Fruit fly (Drosophila melanogaster) whole organism, prepupa: ENCODE data around the gene tup.
A peak's percentile ranks its signal among the peaks of the same experiment; 100 is the strongest.

ENCODE experiments used
- CG10631 ChIP-seq: fragments of 200-800 bp; sonication (Bioruptor generic); optimal IDR thresholded peaks from 2 replicates; lab custom pipeline; 2016; ENCODE audit warnings: missing biosample characterization, missing genetic modification characterization
- CG10669 ChIP-seq: fragments of 200-800 bp; sonication (Bioruptor generic); optimal IDR thresholded peaks from 3 replicates; lab custom pipeline; 2018; ENCODE audit warnings: missing biosample characterization, mild to moderate bottlenecking, missing genetic modification characterization, moderate library complexity
- CG11294 ChIP-seq: fragments of 200-800 bp; sonication (Bioruptor generic); IDR thresholded peaks from 2 replicates; pipeline ENCODE4 v1.3.6; 2022; ENCODE audit warnings: missing biosample characterization, missing genetic modification characterization
- CG11762 ChIP-seq: fragments of 200-800 bp; sonication (Bioruptor generic); optimal IDR thresholded peaks from 3 replicates; lab custom pipeline; 2016; ENCODE audit warnings: missing biosample characterization, missing genetic modification characterization; ENCODE audit not compliant: insufficient read depth
- CG11902 ChIP-seq: fragments of 200-800 bp; sonication (Bioruptor generic); optimal IDR thresholded peaks from 3 replicates; lab custom pipeline; 2016; ENCODE audit warnings: missing biosample characterization, missing genetic modification characterization
- CG15336 ChIP-seq: fragments of 200-800 bp; sonication (Bioruptor generic); IDR thresholded peaks from 2 replicates; pipeline ENCODE4 v1.3.6; 2022; ENCODE audit warnings: missing biosample characterization, missing genetic modification characterization
- CG1621 ChIP-seq: fragments of 200-800 bp; sonication (Bioruptor generic); optimal IDR thresholded peaks from 3 replicates; lab custom pipeline; 2018; ENCODE audit warnings: missing biosample characterization, mild to moderate bottlenecking, missing genetic modification characterization
- CG3032 ChIP-seq: fragments of 200-800 bp; optimal IDR thresholded peaks from 2 replicates; lab custom pipeline; 2019; ENCODE audit warnings: missing biosample characterization, mild to moderate bottlenecking, missing genetic modification characterization, moderate library complexity
- CG31627 ChIP-seq: fragments of 200-800 bp; sonication (Bioruptor generic); optimal IDR thresholded peaks from 3 replicates; lab custom pipeline; 2016; ENCODE audit warnings: missing biosample characterization, missing genetic modification characterization
- CG34406 ChIP-seq: fragments of 200-800 bp; sonication (Bioruptor generic); optimal IDR thresholded peaks from 3 replicates; lab custom pipeline; 2016; ENCODE audit warnings: missing biosample characterization, missing genetic modification characterization
- CG6163 ChIP-seq: fragments of 200-800 bp; sonication (Bioruptor generic); IDR thresholded peaks from 3 replicates; pipeline ENCODE4 v1.3.6; 2022; ENCODE audit warnings: missing biosample characterization, missing genetic modification characterization
- CG6276 ChIP-seq: fragments of 200-800 bp; sonication (Bioruptor generic); optimal IDR thresholded peaks from 2 replicates; lab custom pipeline; 2017; ENCODE audit warnings: missing biosample characterization, mild to moderate bottlenecking, missing genetic modification characterization
- CG6792 ChIP-seq: fragments of 200-800 bp; sonication (Bioruptor generic); optimal IDR thresholded peaks from 3 replicates; lab custom pipeline; 2016; ENCODE audit warnings: missing biosample characterization, missing genetic modification characterization
- CG6854 ChIP-seq: fragments of 200-800 bp; sonication (Bioruptor generic); optimal IDR thresholded peaks from 2 replicates; lab custom pipeline; 2017; ENCODE audit warnings: missing biosample characterization, mild to moderate bottlenecking, missing genetic modification characterization
- CG7368 ChIP-seq: fragments of 200-800 bp; sonication (Bioruptor generic); optimal IDR thresholded peaks from 3 replicates; lab custom pipeline; 2016; ENCODE audit warnings: missing biosample characterization, missing genetic modification characterization
- CG8119 ChIP-seq: fragments of 200-800 bp; sonication (Bioruptor generic); IDR thresholded peaks from 3 replicates; pipeline ENCODE4 v1.3.6; 2022; ENCODE audit warnings: missing biosample characterization, missing genetic modification characterization
- CG8319 ChIP-seq: fragments of 200-800 bp; sonication (Bioruptor generic); optimal IDR thresholded peaks from 3 replicates; lab custom pipeline; 2016; ENCODE audit warnings: missing biosample characterization, missing genetic modification characterization
- CG8632 ChIP-seq: fragments of 200-800 bp; sonication (Bioruptor generic); optimal IDR thresholded peaks from 3 replicates; lab custom pipeline; 2016; ENCODE audit warnings: missing biosample characterization, missing genetic modification characterization
- CG9139 ChIP-seq: fragments of 200-800 bp; sonication (Bioruptor generic); optimal IDR thresholded peaks from 3 replicates; lab custom pipeline; 2017; ENCODE audit warnings: missing biosample characterization, mild to moderate bottlenecking, missing genetic modification characterization
- Eip75B ChIP-seq: fragments of 200-800 bp; sonication (Bioruptor generic); optimal IDR thresholded peaks from 3 replicates; lab custom pipeline; 2016; ENCODE audit warnings: missing biosample characterization, missing genetic modification characterization
- Eip78C ChIP-seq: fragments of 200-800 bp; sonication (Bioruptor generic); peaks from one replicate; lab custom pipeline; 2016; ENCODE audit warnings: missing biosample characterization, missing genetic modification characterization
- Ets21C ChIP-seq: fragments of 200-800 bp; sonication (Bioruptor generic); optimal IDR thresholded peaks from 3 replicates; lab custom pipeline; 2016; ENCODE audit warnings: missing biosample characterization, missing genetic modification characterization
- Ets96B ChIP-seq: fragments of 200-800 bp; optimal IDR thresholded peaks from 2 replicates; lab custom pipeline; 2019; ENCODE audit warnings: missing biosample characterization, mild to moderate bottlenecking, missing genetic modification characterization, moderate library complexity
- Gug ChIP-seq: fragments of 200-800 bp; sonication (Bioruptor generic); IDR thresholded peaks from 2 replicates; pipeline ENCODE4 v1.3.6; 2022; ENCODE audit warnings: missing biosample characterization, missing genetic modification characterization
- Hr39 ChIP-seq: fragments of 200-800 bp; sonication (Bioruptor generic); optimal IDR thresholded peaks from 2 replicates; lab custom pipeline; 2016; ENCODE audit warnings: missing biosample characterization, missing genetic modification characterization
- Hr4 ChIP-seq: fragments of 200-800 bp; sonication (Bioruptor generic); optimal IDR thresholded peaks from 3 replicates; lab custom pipeline; 2016; ENCODE audit warnings: missing biosample characterization, missing genetic modification characterization
- Lpt ChIP-seq: fragments of 200-800 bp; sonication (Bioruptor generic); optimal IDR thresholded peaks from 3 replicates; lab custom pipeline; 2016; ENCODE audit warnings: missing biosample characterization, missing genetic modification characterization
- Met ChIP-seq: fragments of 200-800 bp; sonication (Bioruptor generic); optimal IDR thresholded peaks from 3 replicates; lab custom pipeline; 2016; ENCODE audit warnings: missing biosample characterization, missing genetic modification characterization
- OdsH ChIP-seq: fragments of 200-800 bp; sonication (Bioruptor generic); optimal IDR thresholded peaks from 3 replicates; lab custom pipeline; 2016; ENCODE audit warnings: missing biosample characterization, missing genetic modification characterization
- Smox ChIP-seq: fragments of 200-800 bp; sonication (Bioruptor generic); optimal IDR thresholded peaks from 3 replicates; lab custom pipeline; 2016; ENCODE audit warnings: missing biosample characterization, missing genetic modification characterization
- Sox102F ChIP-seq: fragments of 200-800 bp; sonication (Bioruptor generic); optimal IDR thresholded peaks from 2 replicates; lab custom pipeline; 2016; ENCODE audit warnings: missing biosample characterization, mild to moderate bottlenecking, missing genetic modification characterization
- Sox14 ChIP-seq: fragments of 200-800 bp; sonication (Bioruptor generic); optimal IDR thresholded peaks from 3 replicates; lab custom pipeline; 2016; ENCODE audit warnings: missing biosample characterization, missing genetic modification characterization
- Sox15 ChIP-seq: fragments of 200-800 bp; sonication (Bioruptor generic); optimal IDR thresholded peaks from 3 replicates; lab custom pipeline; 2016; ENCODE audit warnings: missing biosample characterization, missing genetic modification characterization
- achi ChIP-seq: fragments of 200-800 bp; sonication (Bioruptor generic); optimal IDR thresholded peaks from 3 replicates; lab custom pipeline; 2016; ENCODE audit warnings: missing biosample characterization, missing genetic modification characterization
- cyc ChIP-seq: fragments of 200-800 bp; sonication (Bioruptor generic); optimal IDR thresholded peaks from 3 replicates; lab custom pipeline; 2016; ENCODE audit warnings: missing biosample characterization, missing genetic modification characterization
- dac ChIP-seq: fragments of 200-800 bp; sonication (Bioruptor generic); optimal IDR thresholded peaks from 2 replicates; lab custom pipeline; 2017; ENCODE audit warnings: missing biosample characterization, mild to moderate bottlenecking, missing genetic modification characterization
- dsx ChIP-seq: fragments of 200-800 bp; optimal IDR thresholded peaks from 3 replicates; lab custom pipeline; 2019; ENCODE audit warnings: missing biosample characterization, mild to moderate bottlenecking, missing genetic modification characterization, moderate library complexity; ENCODE audit not compliant: poor library complexity, severe bottlenecking
- eg ChIP-seq: fragments of 200-800 bp; sonication (Bioruptor generic); IDR thresholded peaks from 3 replicates; pipeline ENCODE4 v1.3.6; 2022; ENCODE audit warnings: missing biosample characterization, missing genetic modification characterization
- esn ChIP-seq: fragments of 200-800 bp; sonication (Bioruptor generic); optimal IDR thresholded peaks from 2 replicates; lab custom pipeline; 2016; ENCODE audit warnings: missing biosample characterization, mild to moderate bottlenecking, missing genetic modification characterization, moderate library complexity
- fd59A ChIP-seq: fragments of 200-800 bp; sonication (Bioruptor generic); optimal IDR thresholded peaks from 2 replicates; lab custom pipeline; 2017; ENCODE audit warnings: missing biosample characterization, mild to moderate bottlenecking, missing genetic modification characterization, missing genetic modification reagents
- fd85E ChIP-seq: fragments of 200-800 bp; sonication (Bioruptor generic); optimal IDR thresholded peaks from 3 replicates; lab custom pipeline; 2016; ENCODE audit warnings: missing biosample characterization, missing genetic modification characterization
- fkh ChIP-seq: fragments of 200-800 bp; sonication (Bioruptor generic); optimal IDR thresholded peaks from 3 replicates; lab custom pipeline; 2017; ENCODE audit warnings: missing biosample characterization, mild to moderate bottlenecking, missing genetic modification characterization, moderate library complexity
- lz ChIP-seq: fragments of 200-800 bp; sonication (Bioruptor generic); optimal IDR thresholded peaks from 3 replicates; lab custom pipeline; 2016; ENCODE audit warnings: missing biosample characterization, missing genetic modification characterization
- net ChIP-seq: fragments of 200-800 bp; sonication (Bioruptor generic); optimal IDR thresholded peaks from 3 replicates; lab custom pipeline; 2016; ENCODE audit warnings: missing biosample characterization, missing genetic modification characterization
- spab ChIP-seq: fragments of 200-800 bp; sonication (Bioruptor generic); optimal IDR thresholded peaks from 2 replicates; lab custom pipeline; 2017; ENCODE audit warnings: missing biosample characterization, mild to moderate bottlenecking, missing genetic modification characterization, missing genetic modification reagents
- ss ChIP-seq, 2 experiments: fragments of 200-800 bp; sonication (Bioruptor generic); optimal IDR thresholded peaks; 2 replicates in 1 of 2; 3 replicates in 1 of 2; lab custom pipeline; 2017 to 2018; ENCODE audit warnings: mild to moderate bottlenecking in 2 of 2, missing biosample characterization in 2 of 2, missing genetic modification characterization in 2 of 2, moderate library complexity in 1 of 2
- svp ChIP-seq: fragments of 200-800 bp; sonication (Bioruptor generic); peaks from one replicate; lab custom pipeline; 2016; ENCODE audit warnings: missing biosample characterization, missing genetic modification characterization
- topi ChIP-seq: fragments of 200-800 bp; sonication (Bioruptor generic); optimal IDR thresholded peaks from 3 replicates; lab custom pipeline; 2016; ENCODE audit warnings: missing biosample characterization, missing genetic modification characterization
- vri ChIP-seq: fragments of 200-800 bp; sonication (Bioruptor generic); optimal IDR thresholded peaks from 3 replicates; lab custom pipeline; 2016; ENCODE audit warnings: missing biosample characterization, mild to moderate bottlenecking, missing genetic modification characterization

The tup gene

DNA sequence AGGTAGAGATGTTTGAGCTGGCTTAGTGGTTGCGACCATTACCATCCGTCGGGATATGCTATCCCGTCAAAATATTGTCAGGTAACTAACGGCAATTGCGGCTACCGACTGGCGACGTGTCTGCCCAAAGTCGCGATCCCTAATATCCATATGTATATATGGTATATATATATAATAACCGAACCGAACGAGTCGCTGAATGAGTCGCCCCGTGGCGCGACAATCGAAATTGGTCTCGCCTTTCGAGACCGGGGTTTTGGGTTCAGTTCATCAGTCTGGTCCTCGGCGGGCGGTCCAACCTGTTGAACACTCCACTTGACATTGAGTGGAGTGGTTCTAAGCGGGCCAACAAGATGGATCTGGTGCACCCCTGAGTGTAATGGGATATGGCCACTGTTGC is 5.8 kb downstream of the tup start:
- TF ChIP-seq fd59A (GFP tag; lab: Kevin White, UChicago) (no peak), CG11294 (GFP tag; lab: Robert Waterston, UW) (no peak), CG1621 (tag; lab: Kevin White, UChicago) (no peak), OdsH (GFP tag; lab: Kevin White, UChicago) (no peak), CG6792 (GFP tag; lab: Kevin White, UChicago) (no peak), CG11762 (GFP tag; lab: Kevin White, UChicago) (no peak), CG10669 (GFP tag; lab: Kevin White, UChicago) (no peak), CG8119 (GFP tag; lab: Robert Waterston, UW) (no peak), CG8319 (GFP tag; lab: Kevin White, UChicago) (no peak), esn (GFP tag; lab: Kevin White, UChicago) (no peak), Gug (no peak), spab (GFP tag; lab: Kevin White, UChicago) (no peak), fkh (GFP tag; lab: Kevin White, UChicago) (no peak), Smox (GFP tag; lab: Kevin White, UChicago) (no peak), Met (GFP tag; lab: Kevin White, UChicago) (no peak), CG10631 (GFP tag; lab: Kevin White, UChicago) (no peak), CG8632 (GFP tag; lab: Kevin White, UChicago) (no peak), Ets21C (no peak)

DNA sequence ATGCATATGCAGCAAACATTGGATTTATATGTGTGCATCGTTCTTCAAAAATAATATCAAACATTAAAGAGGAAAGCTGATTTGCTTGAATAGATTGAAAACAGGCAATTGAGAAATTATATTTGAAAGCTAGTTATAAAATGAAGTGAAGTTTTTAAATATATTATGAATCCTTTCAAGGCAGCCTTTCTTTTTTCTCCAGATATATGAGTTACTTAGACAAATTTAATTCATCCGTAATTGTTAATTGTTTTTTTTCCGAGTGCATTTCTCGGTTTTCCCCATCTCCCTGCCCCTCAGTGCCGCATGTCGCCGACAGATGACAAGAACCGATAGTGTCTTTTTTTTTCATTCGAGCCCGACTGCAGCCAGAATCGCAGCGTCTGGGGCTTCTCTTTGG is 9.2 kb downstream of the tup start:
- TF ChIP-seq Met (GFP tag; lab: Kevin White, UChicago) (peak; percentile 44), topi (peak; percentile 30), Eip78C (GFP tag; lab: Kevin White, UChicago) (peak; percentile 45), OdsH (GFP tag; lab: Kevin White, UChicago) (no peak), vri (GFP tag; lab: Kevin White, UChicago) (no peak), CG3032 (tag; lab: Kevin White, UChicago) (no peak), Sox15 (GFP tag; lab: Kevin White, UChicago) (no peak), CG15336 (GFP tag; lab: Robert Waterston, UW) (no peak), esn (GFP tag; lab: Kevin White, UChicago) (peak; percentile 53), svp (GFP tag; lab: Kevin White, UChicago) (peak; percentile 76), eg (GFP tag; lab: Robert Waterston, UW) (no peak), Hr39 (peak; percentile 36), Sox102F (GFP tag; lab: Kevin White, UChicago) (no peak), CG11902 (GFP tag; lab: Kevin White, UChicago) (no peak), net (no peak), CG8319 (GFP tag; lab: Kevin White, UChicago) (no peak), fd59A (GFP tag; lab: Kevin White, UChicago) (peak; percentile 6), CG34406 (GFP tag; lab: Kevin White, UChicago) (no peak), CG10669 (GFP tag; lab: Kevin White, UChicago) (no peak), ss (GFP tag; optimal IDR thresholded peaks at IDR 0.05; lab: Kevin White, UChicago) (no peak), fkh (GFP tag; lab: Kevin White, UChicago) (no peak), lz (GFP tag; lab: Kevin White, UChicago) (peak; percentile 33), CG9139 (no peak), dsx (GFP tag; lab: Kevin White, UChicago) (no peak), Eip75B (GFP tag; lab: Kevin White, UChicago) (no peak), CG10631 (GFP tag; lab: Kevin White, UChicago) (no peak), fd85E (GFP tag; lab: Kevin White, UChicago) (no peak), cyc (GFP tag; lab: Kevin White, UChicago) (peak; percentile 32), spab (GFP tag; lab: Kevin White, UChicago) (no peak), Lpt (no peak), CG6854 (GFP tag; lab: Kevin White, UChicago) (no peak), achi (peak; percentile 6), CG1621 (tag; lab: Kevin White, UChicago) (no peak), CG6163 (GFP tag; lab: Robert Waterston, UW) (no peak), Smox (GFP tag; lab: Kevin White, UChicago) (peak; percentile 43), CG31627 (GFP tag; lab: Kevin White, UChicago) (peak; percentile 27), Ets21C (peak; percentile 34), CG8632 (GFP tag; lab: Kevin White, UChicago) (no peak), CG7368 (GFP tag; lab: Kevin White, UChicago) (no peak), dac (no peak), CG6276 (GFP tag; lab: Kevin White, UChicago) (no peak), Hr4 (GFP tag; lab: Kevin White, UChicago) (no peak), Sox14 (GFP tag; lab: Kevin White, UChicago) (no peak), Ets96B (tag; lab: Kevin White, UChicago) (no peak)
